Fruit fly (Drosophila melanogaster): ENCODE measurements around the gene rhea.

- TF ChIP-seq dac (GFP tag; optimal IDR thresholded peaks at IDR 0.05) (no peak), acj6 (GFP tag; optimal IDR thresholded peaks at IDR 0.05) (no peak), OdsH (GFP tag; optimal IDR thresholded peaks at IDR 0.05) (no peak), dsx (GFP tag; optimal IDR thresholded peaks at IDR 0.05; ENCODE audit: poor library complexity, severe bottlenecking) (no peak), CG16779 (tag; optimal IDR thresholded peaks at IDR 0.05) (no peak), Hr39 (GFP tag; optimal IDR thresholded peaks at IDR 0.05) (no peak), salr (GFP tag; optimal IDR thresholded peaks at IDR 0.05) (no peak), CG10631 (GFP tag; optimal IDR thresholded peaks at IDR 0.05) (no peak), Sox102F (GFP tag; optimal IDR thresholded peaks at IDR 0.05) (no peak), fd59A (GFP tag; optimal IDR thresholded peaks at IDR 0.05) (no peak), CG1621 (tag; optimal IDR thresholded peaks at IDR 0.05) (no peak), Sox14 (GFP tag; optimal IDR thresholded peaks at IDR 0.05) (no peak), Gug (GFP tag; IDR thresholded peaks at IDR 0.05) (no peak), CG32006 (GFP tag; optimal IDR thresholded peaks at IDR 0.05) (no peak)
Measured at dm6 chr3L:8584086-8584485, 39.3 kb downstream of the rhea start.
